Fruit fly (Drosophila melanogaster) whole organism, embryonic: ENCODE results near the gene PH4alphaNE2.

Experiments used
- CG10274 ChIP-seq: fragments of 200-800 bp; sonication (Bioruptor generic); optimal IDR thresholded peaks from 3 replicates; lab custom pipeline; 2017; ENCODE audit warnings: missing biosample characterization, mild to moderate bottlenecking, missing genetic modification characterization
- CG11093 ChIP-seq: fragments of 200-800 bp; sonication (Bioruptor generic); IDR thresholded peaks from 3 replicates; pipeline ENCODE4 v1.3.6; 2022; ENCODE audit warnings: missing biosample characterization, missing genetic modification characterization
- CG12155 ChIP-seq: fragments of 200-800 bp; sonication (Bioruptor generic); optimal IDR thresholded peaks from 3 replicates; lab custom pipeline; 2016; ENCODE audit warnings: missing biosample characterization, missing genetic modification characterization
- CG1233 ChIP-seq: fragments of 200-800 bp; sonication (Bioruptor generic); optimal IDR thresholded peaks from 4 replicates; lab custom pipeline; 2018; ENCODE audit warnings: missing biosample characterization, mild to moderate bottlenecking, missing genetic modification characterization
- CG12659 ChIP-seq: fragments of 200-800 bp; sonication (Bioruptor generic); optimal IDR thresholded peaks from 3 replicates; lab custom pipeline; 2017; ENCODE audit warnings: mild to moderate bottlenecking, missing biosample characterization, missing genetic modification reagents, missing genetic modification characterization
- CG16863 ChIP-seq: fragments of 200-800 bp; sonication (Bioruptor generic); optimal IDR thresholded peaks from 3 replicates; lab custom pipeline; 2016; ENCODE audit warnings: missing biosample characterization, missing genetic modification characterization
- CG17568 ChIP-seq: fragments of 200-800 bp; sonication (Bioruptor generic); optimal IDR thresholded peaks from 2 replicates; lab custom pipeline; 2018; ENCODE audit warnings: missing biosample characterization, mild to moderate bottlenecking, missing genetic modification characterization, moderate library complexity
- CG17829 ChIP-seq: fragments of 200-800 bp; optimal IDR thresholded peaks from 2 replicates; lab custom pipeline; 2019; ENCODE audit warnings: missing biosample characterization, mild to moderate bottlenecking, missing genetic modification characterization, moderate library complexity
- CG34224 ChIP-seq: fragments of 200-800 bp; sonication (Bioruptor generic); IDR thresholded peaks from 3 replicates; pipeline ENCODE4 v1.3.6; 2022; ENCODE audit warnings: missing biosample characterization, missing genetic modification characterization; ENCODE audit not compliant: partially characterized antibody
- CG4282 ChIP-seq: fragments of 200-800 bp; sonication (Bioruptor generic); optimal IDR thresholded peaks from 2 replicates; lab custom pipeline; 2016; ENCODE audit warnings: missing biosample characterization, missing genetic modification characterization
- CG4328 ChIP-seq: fragments of 200-800 bp; sonication (Bioruptor generic); optimal IDR thresholded peaks from 3 replicates; lab custom pipeline; 2017; ENCODE audit warnings: missing biosample characterization, missing genetic modification reagents, missing genetic modification characterization
- CG5180 ChIP-seq: fragments of 200-800 bp; sonication (Bioruptor generic); optimal IDR thresholded peaks from 3 replicates; lab custom pipeline; 2017; ENCODE audit warnings: missing biosample characterization, missing genetic modification characterization, mild to moderate bottlenecking, moderate library complexity, missing genetic modification reagents
- CG6683 ChIP-seq: fragments of 200-800 bp; sonication (Bioruptor generic); optimal IDR thresholded peaks from 2 replicates; lab custom pipeline; 2017; ENCODE audit warnings: missing biosample characterization, mild to moderate bottlenecking, missing genetic modification characterization, missing genetic modification reagents
- CG6765 ChIP-seq: fragments of 200-800 bp; sonication (Bioruptor generic); optimal IDR thresholded peaks from 3 replicates; lab custom pipeline; 2017; ENCODE audit warnings: missing biosample characterization, mild to moderate bottlenecking, missing genetic modification characterization
- CG6791 ChIP-seq: fragments of 200-800 bp; sonication (Bioruptor generic); IDR thresholded peaks from 3 replicates; pipeline ENCODE4 v1.3.6; 2022; ENCODE audit warnings: missing biosample characterization, missing genetic modification characterization; ENCODE audit not compliant: partially characterized antibody
- CG9609 ChIP-seq: fragments of 200-800 bp; sonication (Bioruptor generic); optimal IDR thresholded peaks from 3 replicates; lab custom pipeline; 2016; ENCODE audit warnings: missing biosample characterization, missing genetic modification characterization
- CG9876 ChIP-seq: fragments of 200-800 bp; sonication (Bioruptor generic); optimal IDR thresholded peaks from 2 replicates; lab custom pipeline; 2016; ENCODE audit warnings: missing biosample characterization, missing genetic modification characterization
- CHES-1-like ChIP-seq: fragments of 200-800 bp; sonication (Bioruptor generic); optimal IDR thresholded peaks from 2 replicates; lab custom pipeline; 2016; ENCODE audit warnings: missing biosample characterization, missing genetic modification characterization
- Dad ChIP-seq: fragments of 200-800 bp; sonication (Bioruptor generic); optimal IDR thresholded peaks from 3 replicates; lab custom pipeline; 2016; ENCODE audit warnings: missing biosample characterization, missing genetic modification characterization
- Dek ChIP-seq: fragments of 200-800 bp; sonication (Bioruptor generic); optimal IDR thresholded peaks from 3 replicates; lab custom pipeline; 2019; ENCODE audit warnings: missing biosample characterization, mild to moderate bottlenecking, missing genetic modification characterization, moderate library complexity
- Dip3 ChIP-seq: fragments of 200-800 bp; sonication (Bioruptor generic); optimal IDR thresholded peaks from 3 replicates; lab custom pipeline; 2016; ENCODE audit warnings: missing biosample characterization, missing genetic modification characterization
- Dp ChIP-seq: fragments of 200-800 bp; sonication (Bioruptor generic); optimal IDR thresholded peaks from 2 replicates; lab custom pipeline; 2018; ENCODE audit warnings: missing biosample characterization, mild to moderate bottlenecking, missing genetic modification characterization, moderate library complexity
- Fer1 ChIP-seq: fragments of 200-800 bp; sonication (Bioruptor generic); optimal IDR thresholded peaks from 2 replicates; lab custom pipeline; 2017; ENCODE audit warnings: missing biosample characterization, mild to moderate bottlenecking, missing genetic modification characterization
- NC2β ChIP-seq: fragments of 200-800 bp; sonication (Bioruptor generic); optimal IDR thresholded peaks from 2 replicates; lab custom pipeline; 2016; ENCODE audit warnings: missing biosample characterization, missing genetic modification characterization
- Nf-YC ChIP-seq: fragments of 200-800 bp; optimal IDR thresholded peaks from 3 replicates; lab custom pipeline; 2019; ENCODE audit warnings: missing biosample characterization, mild to moderate bottlenecking, missing genetic modification characterization, moderate library complexity
- Sox100B ChIP-seq: fragments of 200-800 bp; sonication (Bioruptor generic); optimal IDR thresholded peaks from 3 replicates; lab custom pipeline; 2018; ENCODE audit warnings: missing biosample characterization, mild to moderate bottlenecking, missing genetic modification characterization
- Ssrp ChIP-seq: fragments of 200-800 bp; sonication (Bioruptor generic); optimal IDR thresholded peaks from 2 replicates; lab custom pipeline; 2018; ENCODE audit warnings: missing biosample characterization, mild to moderate bottlenecking, missing genetic modification characterization, moderate library complexity
- Stat92E ChIP-seq, 3 experiments: fragments of >200 bp in 2 of 3; fragments of 200-800 bp in 1 of 3; sonication (Bioruptor generic) in 1 of 3; optimal IDR thresholded peaks; 2 replicates each; lab custom pipeline; 2017 to 2019; ENCODE audit warnings: missing biosample characterization in 3 of 3, missing genetic modification characterization in 3 of 3, mild to moderate bottlenecking in 1 of 3, moderate library complexity in 1 of 3
- Tbp ChIP-seq: fragments of >200 bp; optimal IDR thresholded peaks from 2 replicates; lab custom pipeline; 2018; ENCODE audit warnings: missing biosample characterization, missing genetic modification characterization
- al ChIP-seq: fragments of 200-800 bp; sonication (Bioruptor generic); IDR thresholded peaks from 2 replicates; pipeline ENCODE4 v1.3.6; 2022; ENCODE audit warnings: missing biosample characterization, missing genetic modification characterization
- br ChIP-seq: fragments of >200 bp; optimal IDR thresholded peaks from 2 replicates; lab custom pipeline; 2017
- cg ChIP-seq: fragments of 200-800 bp; sonication (Bioruptor generic); optimal IDR thresholded peaks from 3 replicates; lab custom pipeline; 2019; ENCODE audit warnings: missing biosample characterization, mild to moderate bottlenecking, missing genetic modification characterization, moderate library complexity
- croc ChIP-seq: fragments of 200-800 bp; sonication (Bioruptor generic); conservative IDR thresholded peaks from 3 replicates; pipeline ENCODE4 v1.3.6; 2022; ENCODE audit warnings: missing biosample characterization, missing genetic modification characterization
- cwo ChIP-seq: fragments of 200-800 bp; sonication (Bioruptor generic); optimal IDR thresholded peaks from 3 replicates; lab custom pipeline; 2017; ENCODE audit warnings: missing biosample characterization, missing genetic modification characterization, mild to moderate bottlenecking, moderate library complexity, missing genetic modification reagents
- exex ChIP-seq: fragments of 200-800 bp; sonication (Bioruptor generic); optimal IDR thresholded peaks from 4 replicates; lab custom pipeline; 2018; ENCODE audit warnings: missing biosample characterization, mild to moderate bottlenecking, missing genetic modification characterization, moderate library complexity
- fd3F ChIP-seq: fragments of 200-800 bp; sonication (Bioruptor generic); optimal IDR thresholded peaks from 2 replicates; lab custom pipeline; 2018; ENCODE audit warnings: missing biosample characterization, mild to moderate bottlenecking, missing genetic modification characterization, moderate library complexity
- fd96Cb ChIP-seq: fragments of 200-800 bp; sonication (Bioruptor generic); optimal IDR thresholded peaks from 2 replicates; lab custom pipeline; 2018; ENCODE audit warnings: missing biosample characterization, mild to moderate bottlenecking, missing genetic modification characterization, moderate library complexity
- h ChIP-seq: fragments of >200 bp; optimal IDR thresholded peaks from 2 replicates; lab custom pipeline; 2017
- nerfin-1 ChIP-seq: fragments of 200-800 bp; sonication (Bioruptor generic); optimal IDR thresholded peaks from 3 replicates; lab custom pipeline; 2019; ENCODE audit warnings: missing biosample characterization, mild to moderate bottlenecking, missing genetic modification characterization, moderate library complexity
- nmo ChIP-seq: fragments of 200-800 bp; sonication (Bioruptor generic); optimal IDR thresholded peaks from 2 replicates; lab custom pipeline; 2018; ENCODE audit warnings: missing biosample characterization, mild to moderate bottlenecking, missing genetic modification characterization, moderate library complexity
- pb ChIP-seq: fragments of 200-800 bp; sonication (Bioruptor generic); optimal IDR thresholded peaks from 3 replicates; lab custom pipeline; 2016; ENCODE audit warnings: missing biosample characterization, missing genetic modification characterization
- pho ChIP-seq: fragments of 200-800 bp; sonication (Bioruptor generic); optimal IDR thresholded peaks from 2 replicates; lab custom pipeline; 2016; ENCODE audit warnings: missing biosample characterization, missing genetic modification characterization
- ranshi ChIP-seq: fragments of 200-800 bp; sonication (Bioruptor generic); IDR thresholded peaks from 2 replicates; pipeline ENCODE4 v1.3.6; 2022; ENCODE audit warnings: missing biosample characterization, missing genetic modification characterization
- rib ChIP-seq: fragments of 200-800 bp; sonication (Bioruptor generic); IDR thresholded peaks from 2 replicates; pipeline ENCODE4 v1.3.6; 2022; ENCODE audit warnings: missing biosample characterization, missing genetic modification characterization
- salm ChIP-seq: fragments of 200-800 bp; sonication (Bioruptor generic); optimal IDR thresholded peaks from 2 replicates; lab custom pipeline; 2018; ENCODE audit warnings: missing biosample characterization, mild to moderate bottlenecking, missing genetic modification characterization
- sc ChIP-seq, 3 experiments: fragments of >200 bp in 2 of 3; fragments of 200-800 bp in 1 of 3; sonication (Bioruptor generic) in 1 of 3; optimal IDR thresholded peaks; 2 replicates in 2 of 3; 3 replicates in 1 of 3; lab custom pipeline; 2017; ENCODE audit warnings: mild to moderate bottlenecking in 1 of 3, missing biosample characterization in 1 of 3, missing genetic modification characterization in 1 of 3, missing genetic modification reagents in 1 of 3
- sens ChIP-seq: fragments of 200-800 bp; sonication (Bioruptor generic); peaks from one replicate; lab custom pipeline; 2016; ENCODE audit warnings: missing biosample characterization, missing genetic modification characterization
- sima ChIP-seq: fragments of 200-800 bp; sonication (Bioruptor generic); optimal IDR thresholded peaks from 2 replicates; lab custom pipeline; 2016; ENCODE audit warnings: missing biosample characterization, missing genetic modification characterization
- trh ChIP-seq: fragments of 200-800 bp; sonication (Bioruptor generic); optimal IDR thresholded peaks from 2 replicates; lab custom pipeline; 2016; ENCODE audit warnings: missing biosample characterization, missing genetic modification characterization
- unc-4 ChIP-seq: fragments of 200-800 bp; sonication (Bioruptor generic); IDR thresholded peaks from 2 replicates; pipeline ENCODE4 v1.3.6; 2022; ENCODE audit warnings: missing biosample characterization, missing genetic modification characterization; ENCODE audit not compliant: partially characterized antibody
- zfh1 ChIP-seq: fragments of 200-800 bp; sonication (Bioruptor generic); IDR thresholded peaks from 3 replicates; pipeline ENCODE4 v1.3.6; 2022; ENCODE audit warnings: missing biosample characterization, missing genetic modification characterization

Gene PH4alphaNE2

DNA sequence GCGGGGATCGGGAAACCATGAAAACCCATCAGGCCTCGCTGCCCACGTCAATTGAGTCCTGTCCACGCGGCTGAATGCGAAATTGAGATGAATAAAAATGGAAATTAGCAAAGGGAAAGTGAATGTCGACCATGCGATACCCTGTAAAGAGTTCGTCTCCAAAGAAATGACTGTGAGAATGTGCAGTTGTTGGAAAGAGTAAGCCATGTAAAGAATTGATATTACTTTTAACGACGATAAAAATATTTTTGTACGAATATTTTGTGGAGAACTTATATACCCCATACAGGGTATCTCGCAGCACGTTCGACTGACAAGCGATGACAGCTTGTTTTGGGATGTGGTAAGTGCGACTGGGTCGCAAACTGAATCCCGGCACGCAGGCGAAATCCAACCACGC, 10.8 kb downstream of the PH4alphaNE2 start (continued):
- TF ChIP-seq Dad (GFP tag; lab: Kevin White, UChicago) (peak; percentile 4), exex (no peak), NC2β (GFP tag; lab: Kevin White, UChicago) (no peak), CG17568 (no peak), CHES-1-like (GFP tag; lab: Kevin White, UChicago) (no peak), cg (GFP tag; lab: Kevin White, UChicago) (no peak), Dip3 (peak; percentile 7), Nf-YC (tag; lab: Kevin White, UChicago) (no peak), Stat92E (GFP tag; optimal IDR thresholded peaks at IDR 0.05; lab: Kevin White, UChicago) (no peak), trh (GFP tag; lab: Kevin White, UChicago) (no peak), Dp (GFP tag; lab: Kevin White, UChicago) (no peak), CG6765 (GFP tag; lab: Kevin White, UChicago) (no peak), zfh1 (peak; percentile 71), br (lab: Kevin White, UChicago) (no peak), Sox100B (GFP tag; lab: Kevin White, UChicago) (no peak), CG5180 (GFP tag; lab: Kevin White, UChicago) (no peak), CG11093 (GFP tag; lab: Robert Waterston, UW) (0 out of 3 replicates have a peak, but pooled peaks have one; percentile 20), ranshi (GFP tag; lab: Robert Waterston, UW) (no peak), Fer1 (GFP tag; lab: Kevin White, UChicago) (no peak), CG16863 (GFP tag; lab: Kevin White, UChicago) (peak; percentile 16), CG6791 (GFP tag; lab: Robert Waterston, UW) (no peak), al (GFP tag; lab: Robert Waterston, UW) (no peak), CG34224 (GFP tag; lab: Robert Waterston, UW) (no peak), pb (GFP tag; lab: Kevin White, UChicago) (no peak), sc (optimal IDR thresholded peaks at IDR 0.05; lab: Kevin White, UChicago) (no peak), sc (GFP tag; optimal IDR thresholded peaks at IDR 0.05; lab: Kevin White, UChicago) (no peak), CG12155 (no peak), fd3F (no peak), CG9609 (GFP tag; lab: Kevin White, UChicago) (peak; percentile 15), CG1233 (GFP tag; lab: Kevin White, UChicago) (no peak), cwo (no peak), CG10274 (no peak), Ssrp (no peak), salm (tag; lab: Kevin White, UChicago) (no peak), rib (no peak), Tbp (GFP tag; lab: Kevin White, UChicago) (no peak), pho (no peak), h (lab: Kevin White, UChicago) (no peak), croc (no peak), nerfin-1 (no peak), sens (GFP tag; lab: Kevin White, UChicago) (peak; percentile 88), CG9876 (GFP tag; lab: Kevin White, UChicago) (no peak), sima (GFP tag; lab: Kevin White, UChicago) (no peak), CG4328 (no peak), CG4282 (no peak), fd96Cb (tag; lab: Kevin White, UChicago) (peak; percentile 26), unc-4 (GFP tag; lab: Robert Waterston, UW) (no peak), CG12659 (no peak), CG6683 (GFP tag; lab: Kevin White, UChicago) (no peak), CG17829 (tag; lab: Kevin White, UChicago) (no peak), nmo (GFP tag; lab: Kevin White, UChicago) (peak; percentile 42), Dek (tag; lab: Kevin White, UChicago) (no peak)
